Fruit fly (Drosophila melanogaster) whole organism, pupa: Measurements from ENCODE around the gene Ctr9.

Source experiments
- CG12605 ChIP-seq: fragments of 200-800 bp; sonication (Bioruptor generic); IDR thresholded peaks from 2 replicates; pipeline ENCODE4 v1.3.6; 2022; ENCODE audit warnings: missing biosample characterization, missing genetic modification characterization
- CG13204 ChIP-seq: fragments of 200-800 bp; sonication (Bioruptor generic); optimal IDR thresholded peaks from 2 replicates; lab custom pipeline; 2018; ENCODE audit warnings: missing biosample characterization, mild to moderate bottlenecking, missing genetic modification characterization, moderate library complexity
- CG14655 ChIP-seq: fragments of 200-800 bp; sonication (Bioruptor generic); optimal IDR thresholded peaks from 3 replicates; lab custom pipeline; 2017; ENCODE audit warnings: mild to moderate bottlenecking, missing biosample characterization, missing genetic modification reagents, missing genetic modification characterization
- CG15710 ChIP-seq: fragments of 200-800 bp; sonication (Bioruptor generic); optimal IDR thresholded peaks from 2 replicates; lab custom pipeline; 2018; ENCODE audit warnings: missing biosample characterization, mild to moderate bottlenecking, missing genetic modification characterization, moderate library complexity
- CG17806 ChIP-seq: fragments of 200-800 bp; sonication (Bioruptor generic); optimal IDR thresholded peaks from 2 replicates; lab custom pipeline; 2018; ENCODE audit warnings: missing biosample characterization, mild to moderate bottlenecking, missing genetic modification characterization, moderate library complexity
- CG32121 ChIP-seq: fragments of 200-800 bp; sonication (Bioruptor generic); IDR thresholded peaks from 2 replicates; pipeline ENCODE4 v1.3.6; 2022; ENCODE audit warnings: missing biosample characterization, missing genetic modification characterization
- CG34367 ChIP-seq: fragments of 200-800 bp; sonication (Bioruptor generic); optimal IDR thresholded peaks from 2 replicates; lab custom pipeline; 2018; ENCODE audit warnings: missing biosample characterization, mild to moderate bottlenecking, missing genetic modification characterization
- CG4496 ChIP-seq: fragments of 200-800 bp; sonication (Bioruptor generic); IDR thresholded peaks from 3 replicates; pipeline ENCODE4 v1.3.6; 2022; ENCODE audit warnings: missing biosample characterization, missing genetic modification characterization
- CG8159 ChIP-seq: fragments of 200-800 bp; sonication (Bioruptor generic); optimal IDR thresholded peaks from 3 replicates; lab custom pipeline; 2018; ENCODE audit warnings: missing biosample characterization, mild to moderate bottlenecking, missing genetic modification characterization, moderate library complexity
- CG8301 ChIP-seq: fragments of 200-800 bp; sonication (Bioruptor generic); optimal IDR thresholded peaks from 2 replicates; lab custom pipeline; 2018; ENCODE audit warnings: missing biosample characterization, mild to moderate bottlenecking, missing genetic modification characterization
- CG9948 ChIP-seq: fragments of 200-800 bp; sonication (Bioruptor generic); optimal IDR thresholded peaks from 2 replicates; lab custom pipeline; 2018; ENCODE audit warnings: missing biosample characterization, mild to moderate bottlenecking, missing genetic modification characterization, moderate library complexity
- D1 ChIP-seq: fragments of 200-800 bp; sonication (Bioruptor generic); optimal IDR thresholded peaks from 2 replicates; lab custom pipeline; 2018; ENCODE audit warnings: missing biosample characterization, mild to moderate bottlenecking, missing genetic modification characterization, moderate library complexity
- EcR ChIP-seq: fragments of 200-800 bp; sonication (Bioruptor generic); optimal IDR thresholded peaks from 3 replicates; lab custom pipeline; 2019; ENCODE audit warnings: missing biosample characterization, missing genetic modification characterization, mild to moderate bottlenecking, moderate library complexity, missing genetic modification reagents
- Ets98B ChIP-seq: fragments of 200-800 bp; sonication (Bioruptor generic); IDR thresholded peaks from 2 replicates; pipeline ENCODE4 v1.3.6; 2022; ENCODE audit warnings: missing biosample characterization, missing genetic modification characterization
- Pif1A ChIP-seq: fragments of 200-800 bp; sonication (Bioruptor generic); optimal IDR thresholded peaks from 3 replicates; lab custom pipeline; 2016; ENCODE audit warnings: missing biosample characterization, missing genetic modification characterization
- Pif1B ChIP-seq: fragments of 200-800 bp; sonication (Bioruptor generic); optimal IDR thresholded peaks from 3 replicates; lab custom pipeline; 2016; ENCODE audit warnings: missing biosample characterization, missing genetic modification characterization
- Snoo ChIP-seq: fragments of 200-800 bp; sonication (Bioruptor generic); optimal IDR thresholded peaks from 3 replicates; lab custom pipeline; 2017; ENCODE audit warnings: missing biosample characterization, mild to moderate bottlenecking, missing genetic modification characterization, inconsistent platforms
- fd96Ca ChIP-seq: fragments of 200-800 bp; sonication (Bioruptor generic); IDR thresholded peaks from 3 replicates; pipeline ENCODE4 v1.3.6; 2022; ENCODE audit warnings: missing biosample characterization, missing genetic modification characterization
- gl ChIP-seq: fragments of 200-800 bp; sonication (Bioruptor generic); optimal IDR thresholded peaks from 2 replicates; lab custom pipeline; 2018; ENCODE audit warnings: missing biosample characterization, mild to moderate bottlenecking, missing genetic modification characterization
- rn ChIP-seq: fragments of 200-800 bp; sonication (Bioruptor generic); IDR thresholded peaks from 2 replicates; pipeline ENCODE4 v1.3.6; 2022; ENCODE audit warnings: missing biosample characterization, missing genetic modification characterization

Ctr9 gene

DNA sequence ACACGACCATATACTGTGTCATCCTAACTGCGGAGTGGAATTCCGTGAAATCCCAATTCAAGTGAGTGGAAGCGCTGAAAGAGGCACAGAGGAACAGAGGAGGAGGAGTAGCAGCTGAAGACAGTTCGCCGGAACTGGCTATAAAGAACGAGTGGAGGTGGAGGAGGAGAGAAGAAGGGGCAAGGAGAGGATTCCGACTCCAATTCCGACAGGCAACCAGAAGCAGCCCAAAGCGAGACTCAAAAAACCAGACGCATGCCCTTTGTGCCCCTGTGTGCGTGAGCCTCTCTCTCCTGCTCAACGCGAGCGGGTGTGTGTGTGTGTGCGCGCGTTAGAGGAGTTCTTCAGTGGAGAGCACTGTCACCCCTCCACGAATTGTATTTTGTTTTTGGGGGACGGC is 42.4 kb downstream of the Ctr9 start:
- TF ChIP-seq CG13204 (GFP tag; lab: Kevin White, UChicago) (no peak), fd96Ca (GFP tag; lab: Robert Waterston, UW) (peak; percentile 26; the same call in 1 of the 3 replicates), CG4496 (GFP tag; lab: Robert Waterston, UW) (0 out of 3 replicates have a peak, but pooled peaks have one; percentile 7), CG34367 (tag; lab: Kevin White, UChicago) (no peak)

- peak; percentile 28 for TF ChIP-seq Snoo (tag; lab: Kevin White, UChicago)
- TF ChIP-seq CG13204 (GFP tag; lab: Kevin White, UChicago), result no peak
- peak; percentile 24 for TF ChIP-seq CG15710 (tag; lab: Kevin White, UChicago)
- peak; percentile 41 for TF ChIP-seq CG8159 (tag; lab: Kevin White, UChicago)
- peak; percentile 40; the same call in 1 of the 2 replicates for TF ChIP-seq Ets98B (GFP tag; lab: Robert Waterston, UW)
- no peak for TF ChIP-seq Pif1B (GFP tag; lab: Kevin White, UChicago)
- TF ChIP-seq fd96Ca (GFP tag; lab: Robert Waterston, UW), result no peak
- no peak for TF ChIP-seq CG8301 (tag; lab: Kevin White, UChicago)
- TF ChIP-seq gl, result no peak
- TF ChIP-seq Pif1A (GFP tag; lab: Kevin White, UChicago), result peak; percentile 36
- TF ChIP-seq D1 (tag; lab: Kevin White, UChicago), result no peak
- TF ChIP-seq CG17806 (tag; lab: Kevin White, UChicago), result peak; percentile 4
Measured at dm6 chr3L:1349942-1350923, 43.2 kb downstream of the Ctr9 start.

- TF ChIP-seq Snoo (tag; lab: Kevin White, UChicago), result no peak
- no peak for TF ChIP-seq Pif1B (GFP tag; lab: Kevin White, UChicago)
- no peak for TF ChIP-seq CG13204 (GFP tag; lab: Kevin White, UChicago)
- no peak for TF ChIP-seq gl
- TF ChIP-seq CG14655 (GFP tag; lab: Kevin White, UChicago), result no peak
- no peak for TF ChIP-seq CG9948 (tag; lab: Kevin White, UChicago)
- TF ChIP-seq CG4496 (GFP tag; lab: Robert Waterston, UW), result no peak
- no peak for TF ChIP-seq fd96Ca (GFP tag; lab: Robert Waterston, UW)
- TF ChIP-seq EcR (GFP tag; lab: Kevin White, UChicago), result no peak
- no peak for TF ChIP-seq Pif1A (GFP tag; lab: Kevin White, UChicago)
- no peak for TF ChIP-seq CG15710 (tag; lab: Kevin White, UChicago)
- TF ChIP-seq, all 21 proteins: peak for 0
Measured at dm6 chr3L:1350924-1351215, 43.8 kb downstream of the Ctr9 start, which contains the start of gene CG9166. Gene CG9166, plus strand, starts transcription at chr3L:1351116.

- peak; percentile 31 for TF ChIP-seq EcR (GFP tag; lab: Kevin White, UChicago)
- TF ChIP-seq CG15710 (tag; lab: Kevin White, UChicago), result no peak
- TF ChIP-seq CG14655 (GFP tag; lab: Kevin White, UChicago), result no peak
- 0 out of 3 replicates have a peak, but pooled peaks have one; percentile 3 for TF ChIP-seq fd96Ca (GFP tag; lab: Robert Waterston, UW)
- TF ChIP-seq CG8301 (tag; lab: Kevin White, UChicago), result no peak
- no peak for TF ChIP-seq CG12605
- TF ChIP-seq Pif1B (GFP tag; lab: Kevin White, UChicago), result no peak
- TF ChIP-seq CG4496 (GFP tag; lab: Robert Waterston, UW), result 0 out of 3 replicates have a peak, but pooled peaks have one; percentile 10
- TF ChIP-seq CG13204 (GFP tag; lab: Kevin White, UChicago), result no peak
- TF ChIP-seq Snoo (tag; lab: Kevin White, UChicago), result no peak
- TF ChIP-seq rn (GFP tag; lab: Robert Waterston, UW), result no peak
- peak; percentile 32 for TF ChIP-seq D1 (tag; lab: Kevin White, UChicago)
- TF ChIP-seq CG34367 (tag; lab: Kevin White, UChicago), result no peak
- 0 out of 2 replicates have a peak, but pooled peaks have one; percentile 19 for TF ChIP-seq Ets98B (GFP tag; lab: Robert Waterston, UW)
Measured at dm6 chr3L:1352065-1352464, 45.0 kb downstream of the Ctr9 start.

- TF ChIP-seq EcR (GFP tag; lab: Kevin White, UChicago), result no peak
- TF ChIP-seq CG4496 (GFP tag; lab: Robert Waterston, UW), result no peak
- TF ChIP-seq D1 (tag; lab: Kevin White, UChicago), result no peak
- no peak for TF ChIP-seq CG17806 (tag; lab: Kevin White, UChicago)
- no peak for TF ChIP-seq Snoo (tag; lab: Kevin White, UChicago)
- no peak for TF ChIP-seq fd96Ca (GFP tag; lab: Robert Waterston, UW)
- no peak for TF ChIP-seq CG8301 (tag; lab: Kevin White, UChicago)
- TF ChIP-seq rn (GFP tag; lab: Robert Waterston, UW), result no peak
- TF ChIP-seq CG13204 (GFP tag; lab: Kevin White, UChicago), result no peak
- TF ChIP-seq CG9948 (tag; lab: Kevin White, UChicago), result no peak
- no peak for TF ChIP-seq CG14655 (GFP tag; lab: Kevin White, UChicago)
- TF ChIP-seq Ets98B (GFP tag; lab: Robert Waterston, UW), result no peak
Measured at dm6 chr3L:1354214-1354613, 47.2 kb downstream of the Ctr9 start.

dm6 chr3L:1358338-1358737 is 51.3 kb downstream of the Ctr9 start:
- TF ChIP-seq CG32121 (GFP tag; lab: Robert Waterston, UW) (no peak), CG17806 (tag; lab: Kevin White, UChicago) (no peak), CG8159 (tag; lab: Kevin White, UChicago) (no peak), CG13204 (GFP tag; lab: Kevin White, UChicago) (no peak), Ets98B (GFP tag; lab: Robert Waterston, UW) (no peak), Snoo (tag; lab: Kevin White, UChicago) (no peak), gl (no peak), Pif1B (GFP tag; lab: Kevin White, UChicago) (no peak), CG8301 (tag; lab: Kevin White, UChicago) (no peak), CG15710 (tag; lab: Kevin White, UChicago) (no peak), rn (GFP tag; lab: Robert Waterston, UW) (no peak), D1 (tag; lab: Kevin White, UChicago) (no peak), CG9948 (tag; lab: Kevin White, UChicago) (no peak), CG34367 (tag; lab: Kevin White, UChicago) (no peak)
